Worm (Caenorhabditis elegans): ENCODE results near the gene C14C6.8.

- TF ChIP-seq hmg-11 (tag; optimal IDR thresholded peaks at IDR 0.05), result no peak
- TF ChIP-seq daf-12 (tag; optimal IDR thresholded peaks at IDR 0.05), result no peak
- TF ChIP-seq elt-2 (tag; optimal IDR thresholded peaks at IDR 0.05), result no peak
- no peak for TF ChIP-seq nhr-28 (tag; optimal IDR thresholded peaks at IDR 0.05)
- TF ChIP-seq ama-1 (optimal IDR thresholded peaks at IDR 0.05), result no peak
- no peak for TF ChIP-seq unc-62 (GFP tag; optimal IDR thresholded peaks at IDR 0.05)
- no peak for TF ChIP-seq unc-39 (tag; optimal IDR thresholded peaks at IDR 0.05)
- no peak for TF ChIP-seq nfya-1 (tag; optimal IDR thresholded peaks at IDR 0.05; ENCODE audit: insufficient read depth)
- no peak for TF ChIP-seq skn-1 (tag; optimal IDR thresholded peaks at IDR 0.05)
Measured at ce11 chrV:598626-599025, 45.7 kb upstream of the C14C6.8 start.
